Worm (Caenorhabditis elegans) whole organism, young adult: ENCODE results near the gene str-182.

Experiments
- F10E7.11 ChIP-seq: sonication (generic microtip); optimal IDR thresholded peaks from 2 replicates; lab custom pipeline; 2017; ENCODE audit warnings: mild to moderate bottlenecking, missing genetic modification characterization, moderate library complexity, missing compliant biosample characterization
- ama-1 ChIP-seq, 3 experiments: fragments of 150-350 bp in 1 of 3; sonication (generic microtip) in 2 of 3; optimal IDR thresholded peaks; 2 replicates each; lab custom pipeline; 2014 to 2018; ENCODE audit warnings: missing biosample characterization in 2 of 3, missing genetic modification characterization in 2 of 3, missing genetic modification reagents in 2 of 3
- attf-3 ChIP-seq: fragments of 200-800 bp; sonication (Bioruptor generic); conservative IDR thresholded peaks from 2 replicates; pipeline ENCODE4 v1.3.6; 2022; ENCODE audit warnings: missing genetic modification reagents, missing genetic modification characterization, missing compliant biosample characterization
- ceh-91 ChIP-seq: fragments of 200-800 bp; sonication (Bioruptor generic); IDR thresholded peaks from 2 replicates; pipeline ENCODE4 v1.3.6; 2022; ENCODE audit warnings: missing genetic modification reagents, missing genetic modification characterization, missing compliant biosample characterization
- dpl-1 ChIP-seq: fragments of 150-350 bp; optimal IDR thresholded peaks from 2 replicates; lab custom pipeline; 2014; ENCODE audit warnings: missing biosample characterization, missing genetic modification reagents, missing genetic modification characterization
- egl-18 ChIP-seq: fragments of 200-800 bp; sonication (Bioruptor generic); IDR thresholded peaks from 2 replicates; pipeline ENCODE4 v1.3.6; 2022; ENCODE audit warnings: missing genetic modification reagents, missing genetic modification characterization, missing compliant biosample characterization
- fkh-3 ChIP-seq: sonication (generic microtip); optimal IDR thresholded peaks from 2 replicates; lab custom pipeline; 2016; ENCODE audit warnings: mild to moderate bottlenecking, missing genetic modification characterization, missing compliant biosample characterization
- lsy-27 ChIP-seq: sonication (generic microtip); optimal IDR thresholded peaks from 2 replicates; lab custom pipeline; 2017; ENCODE audit warnings: missing genetic modification characterization, mild to moderate bottlenecking, missing compliant biosample characterization, antibody characterized with exemption, missing genotype, borderline replicate concordance; ENCODE audit not compliant: insufficient read depth
- nfya-1 ChIP-seq: sonication (generic microtip); optimal IDR thresholded peaks from 2 replicates; lab custom pipeline; 2017; ENCODE audit warnings: antibody characterized with exemption, missing compliant biosample characterization, missing genetic modification characterization, borderline replicate concordance; ENCODE audit not compliant: insufficient read depth
- sdz-38 ChIP-seq: sonication (generic microtip); optimal IDR thresholded peaks from 2 replicates; lab custom pipeline; 2016; ENCODE audit warnings: missing genotype, missing genetic modification characterization, missing compliant biosample characterization
- unc-130 ChIP-seq: sonication (generic microtip); optimal IDR thresholded peaks from 2 replicates; lab custom pipeline; 2016; ENCODE audit warnings: missing genetic modification reagents, missing genetic modification characterization, missing compliant biosample characterization
- unc-62 ChIP-seq: fragments of 150-350 bp; optimal IDR thresholded peaks from 2 replicates; lab custom pipeline; 2014; ENCODE audit warnings: missing biosample characterization, missing genetic modification reagents, missing genetic modification characterization

- TF ChIP-seq nfya-1 (tag; lab: Kevin White, UChicago) (no peak), fkh-3 (tag; lab: Kevin White, UChicago) (no peak), sdz-38 (tag; lab: Kevin White, UChicago) (no peak), egl-18 (GFP tag; lab: Robert Waterston, UW) (no peak), unc-130 (no peak), ama-1 (optimal IDR thresholded peaks at IDR 0.05; lab: Kevin White, UChicago) (no peak), ama-1 (GFP tag; optimal IDR thresholded peaks at IDR 0.05; lab: Kevin White, UChicago) (no peak), ceh-91 (GFP tag; lab: Robert Waterston, UW) (no peak), attf-3 (no peak), F10E7.11 (tag; lab: Kevin White, UChicago) (no peak), lsy-27 (tag; lab: Kevin White, UChicago) (no peak), unc-62 (GFP tag; lab: Kevin White, UChicago) (peak; percentile 91), dpl-1 (GFP tag; lab: Kevin White, UChicago) (no peak)
Measured at ce11 chrV:10245615-10246014, 12.4 kb upstream of the str-182 start.
